Worm (Caenorhabditis elegans): ENCODE data around the gene F47C12.6.

F47C12.6 gene

DNA sequence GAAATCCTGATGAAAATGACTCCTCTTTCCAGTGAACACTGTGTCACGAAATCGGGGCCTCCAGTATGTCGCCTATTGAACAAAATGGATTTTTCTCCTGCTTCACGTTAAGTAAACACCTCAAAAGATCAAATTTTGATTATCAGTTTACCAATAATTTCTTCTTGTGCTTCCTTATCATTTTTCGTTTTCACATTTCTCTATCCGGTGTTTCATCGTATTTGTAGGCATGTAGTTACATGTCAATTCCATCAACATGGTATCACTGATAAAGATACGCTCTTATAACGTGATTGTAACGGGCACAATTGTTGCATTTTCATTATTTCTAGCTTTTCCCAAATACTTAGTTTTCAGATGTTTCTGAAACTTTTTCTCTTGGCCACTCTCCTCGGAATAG is 48.7 kb downstream of the F47C12.6 start, which contains the start of gene clec-72:
Gene clec-72 (plus strand): TSS at position 358 of the 400 bp plus-strand sequence.
- TF ChIP-seq R02D3.7 (tag; optimal IDR thresholded peaks at IDR 0.05): no peak
- peak; percentile 92 for TF ChIP-seq pqm-1 (tag; optimal IDR thresholded peaks at IDR 0.05)
- peak; percentile 98 for TF ChIP-seq elt-2 (tag; optimal IDR thresholded peaks at IDR 0.05)
- no peak for TF ChIP-seq egl-27 (tag; optimal IDR thresholded peaks at IDR 0.05)
- TF ChIP-seq skn-1 (tag; optimal IDR thresholded peaks at IDR 0.05): peak; percentile 41
- TF ChIP-seq nfya-1 (tag; optimal IDR thresholded peaks at IDR 0.05; ENCODE audit: insufficient read depth): no peak
- peak; percentile 84 for TF ChIP-seq jun-1 (tag; optimal IDR thresholded peaks at IDR 0.05)

DNA sequence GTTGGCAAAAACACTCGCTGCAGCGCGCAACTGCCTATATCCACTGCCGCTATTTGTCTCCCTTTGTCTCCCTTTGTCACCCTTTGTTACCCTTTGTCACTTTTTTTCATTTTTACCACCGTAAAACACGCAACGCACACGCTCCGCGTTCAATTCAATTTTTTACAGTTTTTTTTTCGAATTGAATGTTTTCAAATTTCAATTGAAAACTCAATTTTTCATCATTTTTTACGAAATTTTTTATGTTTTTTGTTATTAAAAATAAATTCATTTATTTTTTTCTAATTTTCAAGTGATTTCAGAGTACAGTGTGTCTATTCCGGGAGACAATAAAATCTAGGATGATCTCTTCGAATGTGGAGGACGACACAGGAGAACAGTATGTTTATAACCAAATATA is 50.2 kb downstream of the F47C12.6 start, which contains the start of gene Y46C8AL.11:
Gene Y46C8AL.11 (plus strand): TSS at position 301 of the 400 bp plus-strand sequence.
- TF ChIP-seq eor-1 (tag; optimal IDR thresholded peaks at IDR 0.05): no peak
- no peak for TF ChIP-seq R02D3.7 (tag; optimal IDR thresholded peaks at IDR 0.05)
- no peak for TF ChIP-seq tbx-2 (tag; optimal IDR thresholded peaks at IDR 0.05)
- no peak for TF ChIP-seq aly-2 (tag; optimal IDR thresholded peaks at IDR 0.05)
- TF ChIP-seq egl-5 (tag; optimal IDR thresholded peaks at IDR 0.05): no peak
- TF ChIP-seq ceh-9 (tag; optimal IDR thresholded peaks at IDR 0.05): no peak
- no peak for TF ChIP-seq nhr-12 (tag; optimal IDR thresholded peaks at IDR 0.05)
- no peak for TF ChIP-seq ceh-28 (tag; optimal IDR thresholded peaks at IDR 0.05)
- no peak for TF ChIP-seq nhr-43 (tag; optimal IDR thresholded peaks at IDR 0.05; ENCODE audit: poor library complexity, severe bottlenecking)
- no peak for TF ChIP-seq sea-2 (GFP tag; optimal IDR thresholded peaks at IDR 0.05)
- no peak for TF ChIP-seq fos-1 (tag; optimal IDR thresholded peaks at IDR 0.05)
- no peak for TF ChIP-seq pha-4 (tag; optimal IDR thresholded peaks at IDR 0.05)
- no peak for TF ChIP-seq ama-1 (optimal IDR thresholded peaks at IDR 0.05)
- no peak for TF ChIP-seq egl-27 (tag; optimal IDR thresholded peaks at IDR 0.05)
- TF ChIP-seq nfya-1 (tag; optimal IDR thresholded peaks at IDR 0.05; ENCODE audit: insufficient read depth): no peak
- TF ChIP-seq skn-1 (tag; optimal IDR thresholded peaks at IDR 0.05): no peak
- TF ChIP-seq nhr-23 (tag; optimal IDR thresholded peaks at IDR 0.05): no peak
- no peak for TF ChIP-seq pqm-1 (tag; optimal IDR thresholded peaks at IDR 0.05)

DNA sequence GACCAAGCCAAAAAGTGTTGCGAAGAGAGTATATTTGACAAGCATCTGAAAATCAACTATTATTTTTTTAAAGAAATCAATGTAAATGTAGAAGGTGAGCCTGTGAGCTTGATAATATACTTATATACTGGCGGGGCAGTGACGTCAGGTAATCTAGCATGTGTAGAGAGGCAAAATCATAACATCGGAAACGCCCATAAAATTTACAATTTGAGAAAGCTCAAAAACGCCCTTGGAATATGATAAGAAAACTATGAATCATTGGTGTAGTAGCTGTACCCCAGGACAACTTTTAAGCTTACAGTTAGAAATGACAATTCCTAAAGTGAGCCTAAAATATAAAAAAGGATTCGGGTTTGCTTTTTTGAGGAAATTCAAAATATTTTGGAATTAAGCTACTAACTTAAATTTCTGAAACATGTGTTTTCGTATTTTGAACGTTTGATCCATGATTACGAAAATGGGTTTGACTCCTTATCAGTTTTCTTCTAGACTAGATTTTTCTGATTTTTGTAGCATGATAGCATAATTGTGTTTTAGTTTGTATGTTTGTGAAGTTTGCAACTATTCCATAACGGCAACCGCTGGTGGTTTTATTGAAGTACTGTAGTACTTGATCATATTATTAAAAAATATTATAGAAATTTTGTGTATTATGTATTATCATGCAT is 51.4 kb downstream of the F47C12.6 start, which contains the start of gene clec-174:
Gene clec-174 (minus strand): TSS at position 51 of the 671 bp plus-strand sequence.
- TF ChIP-seq elt-2 (tag; optimal IDR thresholded peaks at IDR 0.05): peak; percentile 49
- TF ChIP-seq elt-3 (tag; optimal IDR thresholded peaks at IDR 0.05): no peak
- TF ChIP-seq nhr-43 (tag; optimal IDR thresholded peaks at IDR 0.05; ENCODE audit: poor library complexity, severe bottlenecking): no peak
- peak; percentile 22 for TF ChIP-seq pqm-1 (tag; optimal IDR thresholded peaks at IDR 0.05)
- TF ChIP-seq nfya-1 (tag; optimal IDR thresholded peaks at IDR 0.05; ENCODE audit: insufficient read depth): no peak
